Worm (Caenorhabditis elegans) whole organism, L1 larva: ENCODE data around the gene H10D18.5.

Experiments used
- alr-1 ChIP-seq: fragments of 200-800 bp; sonication (Bioruptor generic); optimal IDR thresholded peaks from 2 replicates; lab custom pipeline; 2018; ENCODE audit warnings: borderline replicate concordance, mild to moderate bottlenecking, missing genetic modification characterization, missing compliant biosample characterization
- ama-1 ChIP-seq: fragments of 150-350 bp; optimal IDR thresholded peaks from 2 replicates; lab custom pipeline; 2014
- ceh-63 ChIP-seq: fragments of 200-800 bp; sonication (Bioruptor generic); optimal IDR thresholded peaks from 2 replicates; lab custom pipeline; 2018; ENCODE audit warnings: mild to moderate bottlenecking, missing genetic modification characterization, missing compliant biosample characterization
- ces-1 ChIP-seq: fragments of 150-350 bp; optimal IDR thresholded peaks from 2 replicates; lab custom pipeline; 2014; ENCODE audit warnings: missing biosample characterization, missing genetic modification reagents, missing genetic modification characterization
- efl-1 ChIP-seq, 4 experiments: fragments of 150-350 bp; optimal IDR thresholded peaks in 3 of 4; peaks in 1 of 4; 1 replicate in 1 of 4; 2 replicates in 3 of 4; lab custom pipeline; 2014; ENCODE audit warnings: missing biosample characterization in 2 of 4, missing genetic modification characterization in 2 of 4, missing genetic modification reagents in 2 of 4
- efl-3 ChIP-seq: fragments of 200-800 bp; sonication (Bioruptor generic); optimal IDR thresholded peaks from 2 replicates; lab custom pipeline; 2018; ENCODE audit warnings: mild to moderate bottlenecking, missing genetic modification characterization, missing compliant biosample characterization
- egl-13 ChIP-seq: sonication (generic microtip); optimal IDR thresholded peaks from 2 replicates; lab custom pipeline; 2016; ENCODE audit warnings: missing genotype, missing genetic modification reagents, missing genetic modification characterization, missing compliant biosample characterization
- ets-5 ChIP-seq: fragments of 200-800 bp; sonication (Bioruptor generic); IDR thresholded peaks from 2 replicates; pipeline ENCODE4 v1.3.6; 2022; ENCODE audit warnings: missing genetic modification characterization, missing compliant biosample characterization
- fos-1 ChIP-seq: fragments of 150-350 bp; optimal IDR thresholded peaks from 2 replicates; lab custom pipeline; 2014; ENCODE audit warnings: missing biosample characterization, missing genetic modification characterization
- grh-1 ChIP-seq: fragments of 200-800 bp; sonication (Bioruptor generic); IDR thresholded peaks from 2 replicates; pipeline ENCODE4 v1.3.6; 2022; ENCODE audit warnings: missing genetic modification reagents, missing genetic modification characterization, missing compliant biosample characterization
- hlh-4 ChIP-seq: sonication (generic microtip); optimal IDR thresholded peaks from 2 replicates; lab custom pipeline; 2016; ENCODE audit warnings: mild to moderate bottlenecking, missing genetic modification characterization, missing compliant biosample characterization
- isw-1 ChIP-seq: fragments of 200-800 bp; sonication (Bioruptor generic); IDR thresholded peaks from 2 replicates; pipeline ENCODE4 v1.3.6; 2022; ENCODE audit warnings: missing genetic modification characterization, missing compliant biosample characterization
- lin-39 ChIP-seq: fragments of 150-350 bp; optimal IDR thresholded peaks from 2 replicates; lab custom pipeline; 2014; ENCODE audit warnings: missing biosample characterization, missing genetic modification reagents, missing genetic modification characterization
- lsy-2 ChIP-seq, 2 experiments: fragments of 150-350 bp; optimal IDR thresholded peaks; 2 replicates each; lab custom pipeline; 2014; ENCODE audit warnings: missing biosample characterization in 2 of 2, missing genetic modification characterization in 2 of 2
- mab-9 ChIP-seq: fragments of 200-800 bp; sonication (Bioruptor generic); IDR thresholded peaks from 2 replicates; pipeline ENCODE4 v1.3.6; 2022; ENCODE audit warnings: missing genetic modification reagents, missing genetic modification characterization, missing compliant biosample characterization
- mdl-1 ChIP-seq, 2 experiments: fragments of 150-350 bp; optimal IDR thresholded peaks; 2 replicates each; lab custom pipeline; 2014 to 2017; ENCODE audit warnings: missing biosample characterization in 2 of 2, missing genetic modification characterization in 2 of 2, inconsistent platforms in 1 of 2
- mef-2 ChIP-seq: fragments of 150-350 bp; optimal IDR thresholded peaks from 2 replicates; lab custom pipeline; 2014; ENCODE audit warnings: missing biosample characterization, missing genetic modification characterization
- nhr-12 ChIP-seq: sonication (generic microtip); optimal IDR thresholded peaks from 2 replicates; lab custom pipeline; 2017; ENCODE audit warnings: missing biosample characterization, missing genetic modification characterization
- nhr-19 ChIP-seq: fragments of 200-800 bp; sonication (Bioruptor generic); conservative IDR thresholded peaks from 2 replicates; pipeline ENCODE4 v1.3.6; 2022; ENCODE audit warnings: missing genetic modification characterization, missing compliant biosample characterization
- nhr-20 ChIP-seq: sonication (generic microtip); optimal IDR thresholded peaks from 2 replicates; lab custom pipeline; 2016; ENCODE audit warnings: mild to moderate bottlenecking, missing genetic modification characterization, missing compliant biosample characterization
- nhr-237 ChIP-seq: fragments of 150-350 bp; optimal IDR thresholded peaks from 2 replicates; lab custom pipeline; 2014; ENCODE audit warnings: missing biosample characterization, missing genetic modification characterization
- nhr-28 ChIP-seq: fragments of 150-350 bp; optimal IDR thresholded peaks from 2 replicates; lab custom pipeline; 2014; ENCODE audit warnings: missing biosample characterization, missing genetic modification characterization
- nhr-76 ChIP-seq: sonication (generic microtip); optimal IDR thresholded peaks from 2 replicates; lab custom pipeline; 2017; ENCODE audit warnings: missing biosample characterization, missing genetic modification characterization
- nhr-85 ChIP-seq: sonication (generic microtip); peaks from one replicate; lab custom pipeline; 2016; ENCODE audit warnings: missing genetic modification characterization, inconsistent platforms, missing compliant biosample characterization
- nhr-90 ChIP-seq: sonication (generic microtip); optimal IDR thresholded peaks from 2 replicates; lab custom pipeline; 2016; ENCODE audit warnings: mild to moderate bottlenecking, missing genetic modification characterization, missing compliant biosample characterization; ENCODE audit not compliant: poor library complexity
- pax-3 ChIP-seq: fragments of 200-800 bp; sonication (Bioruptor generic); optimal IDR thresholded peaks from 2 replicates; lab custom pipeline; 2018; ENCODE audit warnings: mild to moderate bottlenecking, missing genetic modification characterization, moderate library complexity, missing compliant biosample characterization
- sox-4 ChIP-seq: sonication (generic microtip); optimal IDR thresholded peaks from 2 replicates; lab custom pipeline; 2016; ENCODE audit warnings: missing genetic modification characterization, missing compliant biosample characterization
- sptf-1 ChIP-seq: fragments of 150-350 bp; optimal IDR thresholded peaks from 2 replicates; lab custom pipeline; 2014; ENCODE audit warnings: missing biosample characterization, missing genetic modification characterization
- unc-130 ChIP-seq: fragments of 150-350 bp; optimal IDR thresholded peaks from 2 replicates; lab custom pipeline; 2017; ENCODE audit warnings: missing biosample characterization, missing genetic modification characterization, inconsistent platforms
- unc-98 ChIP-seq: fragments of 200-800 bp; sonication (Bioruptor generic); IDR thresholded peaks from 2 replicates; pipeline ENCODE4 v1.3.6; 2022; ENCODE audit warnings: missing genetic modification characterization, missing compliant biosample characterization
- zip-4 ChIP-seq: fragments of 200-800 bp; sonication (Bioruptor generic); optimal IDR thresholded peaks from 2 replicates; lab custom pipeline; 2018; ENCODE audit warnings: mild to moderate bottlenecking, missing genetic modification characterization, moderate library complexity, missing compliant biosample characterization
- ztf-11 ChIP-seq, 2 experiments: sonication (generic microtip); optimal IDR thresholded peaks; 2 replicates each; lab custom pipeline; 2016 to 2017; ENCODE audit warnings: missing genetic modification characterization in 2 of 2, missing biosample characterization in 1 of 2, missing compliant biosample characterization in 1 of 2

H10D18.5 gene

DNA sequence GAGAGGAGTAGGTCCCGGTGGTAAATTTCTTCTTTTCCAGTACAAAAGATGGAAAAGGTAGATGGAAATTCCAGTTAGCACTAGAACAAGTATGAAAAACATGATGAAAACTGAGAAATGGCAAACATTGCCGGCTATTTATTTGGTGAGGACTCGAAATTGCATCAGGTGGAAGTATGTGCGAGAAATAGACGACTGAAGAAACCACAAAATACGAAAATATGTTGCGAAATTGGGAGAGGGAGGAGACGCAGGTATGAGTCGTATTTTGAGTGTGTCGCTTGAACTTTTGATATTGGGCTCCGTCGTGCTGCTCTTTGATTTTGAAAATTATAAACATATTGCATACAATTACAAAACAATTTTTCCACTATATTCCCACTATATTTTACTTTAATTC, 28.2 kb downstream of the H10D18.5 start, which contains the start of gene cyp-33C8 (continued):
- TF ChIP-seq ets-5 (no peak), nhr-19 (GFP tag; lab: Robert Waterston, UW) (peak; percentile 24; the same call in 1 of the 2 replicates), nhr-76 (tag; lab: Kevin White, UChicago) (no peak), sptf-1 (tag; lab: Kevin White, UChicago) (no peak), mef-2 (no peak), mab-9 (no peak), ztf-11 (tag; optimal IDR thresholded peaks at IDR 0.05; lab: Kevin White, UChicago) (no peak), unc-130 (tag; lab: Kevin White, UChicago) (no peak), ces-1 (GFP tag; lab: Kevin White, UChicago) (no peak), fos-1 (no peak), nhr-28 (tag; lab: Kevin White, UChicago) (no peak)
- TF ChIP-seq, all 84 proteins: peak for 19

DNA sequence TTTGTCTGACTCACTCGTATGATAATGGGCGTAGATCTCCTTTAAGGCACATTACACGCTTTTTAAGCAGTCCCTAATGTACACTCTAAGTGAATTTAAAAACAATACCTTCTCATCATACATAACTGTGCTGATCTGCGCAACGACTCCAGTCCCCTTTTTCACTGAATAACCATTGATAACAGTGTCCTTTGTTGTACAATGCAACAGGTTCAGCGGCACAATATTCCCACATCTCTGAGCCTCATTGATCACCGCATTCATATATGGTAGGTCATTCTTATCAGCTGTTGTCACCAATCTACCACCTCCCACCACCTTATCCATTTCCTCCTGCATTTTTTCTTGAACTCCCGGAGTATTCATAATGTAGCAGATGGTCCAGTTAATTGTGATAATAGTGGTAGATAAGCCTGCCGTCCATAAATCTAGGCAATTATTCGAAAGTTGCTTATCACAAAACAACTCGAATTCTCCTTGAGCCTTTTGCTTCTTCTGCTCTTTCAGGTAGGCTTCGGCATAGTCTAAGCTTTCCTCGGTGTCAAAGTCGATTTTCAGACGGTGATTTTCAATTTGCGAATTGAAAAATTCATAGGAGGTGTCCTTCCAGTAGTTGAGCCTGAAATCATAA, 29.6 kb downstream of the H10D18.5 start:
- TF ChIP-seq ama-1 (lab: Kevin White, UChicago) (no peak), nhr-19 (GFP tag; lab: Robert Waterston, UW) (no peak), efl-1 (optimal IDR thresholded peaks at IDR 0.05; lab: Kevin White, UChicago) (no peak), efl-1 (GFP tag; optimal IDR thresholded peaks at IDR 0.05 in 1 of 2; lab: Kevin White, UChicago) (peak in 1 of 2 experiments; percentile 24), isw-1 (GFP tag; lab: Robert Waterston, UW) (no peak), ces-1 (GFP tag; lab: Kevin White, UChicago) (no peak), lin-39 (tag; lab: Kevin White, UChicago) (no peak), ceh-63 (GFP tag; lab: Kevin White, UChicago) (no peak), egl-13 (tag; lab: Kevin White, UChicago) (no peak)

DNA sequence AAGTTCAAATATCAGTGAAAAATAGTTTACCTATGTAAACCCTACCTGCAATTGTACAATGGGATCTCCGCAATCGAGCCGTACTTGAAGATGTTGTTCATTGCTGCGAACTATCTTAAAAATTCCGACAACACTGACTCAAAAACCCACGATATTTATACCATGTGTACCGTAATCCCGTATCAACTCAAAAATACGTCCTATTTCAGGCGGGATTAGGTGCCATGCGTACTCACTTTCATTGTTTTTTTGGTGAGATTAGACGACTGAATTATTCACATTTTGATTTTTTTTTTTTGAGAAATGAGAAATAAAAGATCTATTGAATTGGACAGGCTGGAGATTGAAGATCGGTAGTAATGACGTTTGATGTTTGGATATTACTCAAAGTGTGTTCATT, 31.1 kb downstream of the H10D18.5 start, which contains the start of gene srt-30:
srt-30 (minus strand) TSS at position 101 of the 400 bp plus-strand sequence.
- no peak for TF ChIP-seq mef-2
- no peak for TF ChIP-seq lsy-2 (tag; optimal IDR thresholded peaks at IDR 0.05; lab: Kevin White, UChicago)
- TF ChIP-seq nhr-237 (tag; lab: Kevin White, UChicago): no peak
- no peak for TF ChIP-seq efl-3
- TF ChIP-seq zip-4 (GFP tag; lab: Kevin White, UChicago): no peak
- TF ChIP-seq nhr-20 (tag; lab: Kevin White, UChicago): no peak
- no peak for TF ChIP-seq nhr-90 (tag; lab: Kevin White, UChicago)
- TF ChIP-seq unc-98 (GFP tag; lab: Robert Waterston, UW): no peak
- no peak for TF ChIP-seq mdl-1 (tag; optimal IDR thresholded peaks at IDR 0.05; lab: Kevin White, UChicago)
- no peak for TF ChIP-seq nhr-85 (tag; lab: Kevin White, UChicago)
- TF ChIP-seq nhr-76 (tag; lab: Kevin White, UChicago): no peak
- no peak for TF ChIP-seq alr-1 (tag; lab: Kevin White, UChicago)
- no peak for TF ChIP-seq hlh-4 (tag; lab: Kevin White, UChicago)
- TF ChIP-seq grh-1 (GFP tag; lab: Robert Waterston, UW): no peak
- TF ChIP-seq egl-13 (tag; lab: Kevin White, UChicago): no peak
- TF ChIP-seq nhr-12 (tag; lab: Kevin White, UChicago): no peak
- no peak for TF ChIP-seq nhr-28 (tag; lab: Kevin White, UChicago)
- TF ChIP-seq mab-9: no peak
- TF ChIP-seq ces-1 (GFP tag; lab: Kevin White, UChicago): no peak

- TF ChIP-seq pax-3 (tag; lab: Kevin White, UChicago) (no peak), nhr-85 (tag; lab: Kevin White, UChicago) (peak; percentile 0)
Measured at ce11 chrV:3799737-3800136, 31.8 kb downstream of the H10D18.5 start.

DNA sequence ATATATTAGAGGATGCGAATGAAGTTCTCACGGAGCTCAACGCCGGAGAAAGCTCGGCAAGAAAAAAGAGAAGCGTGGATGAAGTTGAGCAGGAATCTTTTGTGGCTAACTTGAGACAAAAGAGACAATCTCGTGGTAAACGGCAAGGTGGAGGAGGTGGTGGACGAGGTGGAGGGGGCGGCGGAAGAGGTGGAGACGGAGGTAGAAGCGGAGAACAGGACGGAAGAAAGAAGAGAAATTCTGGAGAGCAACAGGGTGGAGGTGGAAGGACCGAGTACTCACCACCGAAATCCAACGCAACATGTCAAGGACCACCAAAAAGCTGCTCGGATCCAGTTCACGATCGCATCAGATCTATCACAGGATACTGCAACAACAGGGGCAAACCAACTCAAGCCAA, 41.1 kb downstream of the H10D18.5 start:
- TF ChIP-seq sox-4: no peak
